Worm (Caenorhabditis elegans): ENCODE measurements around the gene gpb-1.

The gpb-1 gene

ce11 chrII:11724362-11724761 lies 24.0 kb downstream of the gpb-1 start (continued):
- TF ChIP-seq ama-1 (optimal IDR thresholded peaks at IDR 0.05) (no peak), peb-1 (tag; optimal IDR thresholded peaks at IDR 0.05) (no peak), unc-55 (GFP tag; optimal IDR thresholded peaks at IDR 0.05) (peak; percentile 1), dmd-4 (tag; optimal IDR thresholded peaks at IDR 0.05) (no peak), gmeb-1 (tag; optimal IDR thresholded peaks at IDR 0.05) (no peak), R02D3.7 (tag; optimal IDR thresholded peaks at IDR 0.05) (no peak), mbf-1 (tag; optimal IDR thresholded peaks at IDR 0.05) (no peak), sem-4 (tag; optimal IDR thresholded peaks at IDR 0.05) (peak; percentile 65), sma-3 (GFP tag; optimal IDR thresholded peaks at IDR 0.05) (no peak), ceh-16 (tag; optimal IDR thresholded peaks at IDR 0.05) (no peak), nhr-21 (tag; optimal IDR thresholded peaks at IDR 0.05) (no peak), skn-1 (tag; optimal IDR thresholded peaks at IDR 0.05) (no peak), snpc-4 (tag; optimal IDR thresholded peaks at IDR 0.05) (no peak), nhr-77 (tag; optimal IDR thresholded peaks at IDR 0.05) (no peak), mab-5 (tag; optimal IDR thresholded peaks at IDR 0.05) (peak; percentile 18), nhr-23 (tag; optimal IDR thresholded peaks at IDR 0.05) (no peak)

- TF ChIP-seq unc-39 (tag; optimal IDR thresholded peaks at IDR 0.05), result no peak
- TF ChIP-seq nhr-129 (tag; optimal IDR thresholded peaks at IDR 0.05), result peak; percentile 77
Observed at ce11 chrII:11723904-11724303, 24.5 kb downstream of the gpb-1 start, which contains the start of gene ldh-1. Gene ldh-1 (plus strand): TSS chrII:11724204.

- TF ChIP-seq lin-11 (tag; optimal IDR thresholded peaks at IDR 0.05) (peak; percentile 7), blmp-1 (tag; optimal IDR thresholded peaks at IDR 0.05; ENCODE audit: insufficient read depth) (no peak), C34F6.9 (tag; optimal IDR thresholded peaks at IDR 0.05) (peak; percentile 40), lsy-2 (tag; optimal IDR thresholded peaks at IDR 0.05) (peak in 1 of 2 experiments; percentile 23)
Observed at ce11 chrII:11722164-11722563, 26.2 kb downstream of the gpb-1 start.

- TF ChIP-seq nhr-10 (tag; optimal IDR thresholded peaks at IDR 0.05), result no peak
- no peak for TF ChIP-seq sem-4 (tag; optimal IDR thresholded peaks at IDR 0.05)
- no peak for TF ChIP-seq nhr-25 (tag; optimal IDR thresholded peaks at IDR 0.05)
- TF ChIP-seq lin-39 (tag; optimal IDR thresholded peaks at IDR 0.05), result no peak
- TF ChIP-seq mbf-1 (tag; optimal IDR thresholded peaks at IDR 0.05), result no peak
- TF ChIP-seq nhr-21 (tag; optimal IDR thresholded peaks at IDR 0.05), result no peak
- TF ChIP-seq egl-27 (tag; optimal IDR thresholded peaks at IDR 0.05), result no peak
Observed at ce11 chrII:11721604-11722003, 26.8 kb downstream of the gpb-1 start.

ce11 chrII:11720819-11721218 lies 27.6 kb downstream of the gpb-1 start:
- no peak for TF ChIP-seq nhr-23 (tag; optimal IDR thresholded peaks at IDR 0.05)
- TF ChIP-seq nhr-11 (tag; optimal IDR thresholded peaks at IDR 0.05), result no peak
- no peak for TF ChIP-seq sma-3 (GFP tag; optimal IDR thresholded peaks at IDR 0.05)
- no peak for TF ChIP-seq mab-5 (tag; optimal IDR thresholded peaks at IDR 0.05)
- no peak for TF ChIP-seq ztf-1 (GFP tag; conservative IDR thresholded peaks at IDR 0.05)
- no peak for TF ChIP-seq nhr-77 (tag; optimal IDR thresholded peaks at IDR 0.05)
- no peak for TF ChIP-seq zag-1 (tag; optimal IDR thresholded peaks at IDR 0.05)
- no peak for TF ChIP-seq nhr-10 (tag; optimal IDR thresholded peaks at IDR 0.05)
- no peak for TF ChIP-seq nhr-237 (tag; optimal IDR thresholded peaks at IDR 0.05)
- no peak for TF ChIP-seq ZK546.5 (tag; optimal IDR thresholded peaks at IDR 0.05)
- no peak for TF ChIP-seq ama-1 (optimal IDR thresholded peaks at IDR 0.05)
- no peak for TF ChIP-seq unc-55 (GFP tag; optimal IDR thresholded peaks at IDR 0.05)
- TF ChIP-seq ztf-4 (tag; optimal IDR thresholded peaks at IDR 0.05), result no peak
- TF ChIP-seq nhr-21 (tag; optimal IDR thresholded peaks at IDR 0.05), result no peak
- no peak for TF ChIP-seq lin-13 (GFP tag; optimal IDR thresholded peaks at IDR 0.05)
- no peak for TF ChIP-seq snpc-4 (tag; optimal IDR thresholded peaks at IDR 0.05)
- TF ChIP-seq dmd-4 (tag; optimal IDR thresholded peaks at IDR 0.05), result no peak
- TF ChIP-seq nhr-6 (tag; optimal IDR thresholded peaks at IDR 0.05), result no peak

- no peak for TF ChIP-seq nhr-12 (tag; optimal IDR thresholded peaks at IDR 0.05)
- no peak for TF ChIP-seq ztf-11 (tag; optimal IDR thresholded peaks at IDR 0.05)
- no peak for TF ChIP-seq lsy-2 (tag; optimal IDR thresholded peaks at IDR 0.05)
- no peak for TF ChIP-seq ZK546.5 (tag; optimal IDR thresholded peaks at IDR 0.05)
Observed at ce11 chrII:11720102-11720501, 28.3 kb downstream of the gpb-1 start, which contains the start of gene F13D12.3. Gene F13D12.3 (plus strand): TSS chrII:11720402.

All from whole organism, L2 larva.